Worm (Caenorhabditis elegans): ENCODE measurements around the gene clec-183.

clec-183 gene

ce11 chrIV:9322489-9322888 is 5.3 kb upstream of the clec-183 start:
- TF ChIP-seq madf-3 (GFP tag; IDR thresholded peaks at IDR 0.05) (0 out of 2 replicates have a peak, but pooled peaks have one; percentile 9), K11D2.4 (GFP tag; IDR thresholded peaks at IDR 0.05) (no peak), nfyb-1 (GFP tag; IDR thresholded peaks at IDR 0.05) (0 out of 2 replicates have a peak, but pooled peaks have one; percentile 41), repo-1 (tag; optimal IDR thresholded peaks at IDR 0.05) (peak; percentile 32), attf-6 (GFP tag; IDR thresholded peaks at IDR 0.05) (no peak), athp-1 (tag; optimal IDR thresholded peaks at IDR 0.05) (no peak), rec-8 (tag; optimal IDR thresholded peaks at IDR 0.05) (no peak), efl-1 (GFP tag; optimal IDR thresholded peaks at IDR 0.05) (peak; percentile 18), snpc-1.3 (tag; optimal IDR thresholded peaks at IDR 0.05; ENCODE audit: insufficient read depth) (no peak), ceh-40 (GFP tag; IDR thresholded peaks at IDR 0.05) (no peak), mel-28 (tag; optimal IDR thresholded peaks at IDR 0.05; ENCODE audit: borderline replicate concordance) (no peak), lsl-1 (GFP tag; optimal IDR thresholded peaks at IDR 0.05) (peak; percentile 38), mcd-1 (GFP tag; IDR thresholded peaks at IDR 0.05) (no peak), hmg-1.2 (GFP tag; IDR thresholded peaks at IDR 0.05) (peak; percentile 29; the same call in 1 of the 2 replicates), akir-1 (GFP tag; optimal IDR thresholded peaks at IDR 0.05) (no peak), Y53F4B.3 (GFP tag; IDR thresholded peaks at IDR 0.05) (no peak), lag-1 (GFP tag; IDR thresholded peaks at IDR 0.05) (0 out of 2 replicates have a peak, but pooled peaks have one; percentile 57), ztf-6 (GFP tag; IDR thresholded peaks at IDR 0.05) (no peak), ekl-4 (GFP tag; IDR thresholded peaks at IDR 0.05) (peak; percentile 72), lin-40 (tag; optimal IDR thresholded peaks at IDR 0.05) (peak; percentile 31), ets-4 (GFP tag; optimal IDR thresholded peaks at IDR 0.05) (no peak), D2030.7 (GFP tag; IDR thresholded peaks at IDR 0.05) (no peak), madf-8 (GFP tag; conservative IDR thresholded peaks at IDR 0.05) (no peak), bed-1 (GFP tag; IDR thresholded peaks at IDR 0.05) (no peak), F22D6.2 (tag; optimal IDR thresholded peaks at IDR 0.05) (no peak), Y67H2A.10 (GFP tag; conservative IDR thresholded peaks at IDR 0.05) (no peak), K12H6.12 (tag; optimal IDR thresholded peaks at IDR 0.05) (no peak), dox-1 (GFP tag; IDR thresholded peaks at IDR 0.05) (peak; percentile 37; the same call in 1 of the 2 replicates), snpc-4 (GFP tag; optimal IDR thresholded peaks at IDR 0.05) (no peak), snpc-4 (tag; optimal IDR thresholded peaks at IDR 0.05) (peak in 1 of 4 experiments; percentile 2), tlf-1 (GFP tag; optimal IDR thresholded peaks at IDR 0.05) (no peak), ceh-79 (tag; optimal IDR thresholded peaks at IDR 0.05) (peak; percentile 69), B0336.3 (GFP tag; IDR thresholded peaks at IDR 0.05) (peak; percentile 68), Y56A3A.18 (GFP tag; IDR thresholded peaks at IDR 0.05) (no peak), sea-2 (GFP tag; IDR thresholded peaks at IDR 0.05) (no peak), somi-1 (GFP tag; optimal IDR thresholded peaks at IDR 0.05) (no peak), rcor-1 (GFP tag; IDR thresholded peaks at IDR 0.05) (no peak), attf-5 (GFP tag; optimal IDR thresholded peaks at IDR 0.05) (no peak), aptf-3 (GFP tag; IDR thresholded peaks at IDR 0.05) (no peak), rpc-1 (optimal IDR thresholded peaks at IDR 0.05) (no peak), rpc-1 (tag; optimal IDR thresholded peaks at IDR 0.05) (no peak), B0035.1 (tag; optimal IDR thresholded peaks at IDR 0.05) (peak; percentile 20), chd-7 (tag; optimal IDR thresholded peaks at IDR 0.05) (peak; percentile 13), hrde-1 (tag; optimal IDR thresholded peaks at IDR 0.05; ENCODE audit: borderline replicate concordance) (no peak), C17E4.6 (GFP tag; IDR thresholded peaks at IDR 0.05) (peak; percentile 32; the same call in 1 of the 2 replicates), snpc-3.4 (tag; optimal IDR thresholded peaks at IDR 0.05) (no peak), ceh-100 (GFP tag; IDR thresholded peaks at IDR 0.05) (no peak), ztf-28 (GFP tag; IDR thresholded peaks at IDR 0.05) (no peak), hlh-26 (GFP tag; conservative IDR thresholded peaks at IDR 0.05) (no peak)

Data from whole organism, young adult.